Worm (Caenorhabditis elegans) whole organism, young adult: ENCODE data around the gene T05B4.10.

Experiments used
- B0261.1 ChIP-seq: sonication (generic microtip); optimal IDR thresholded peaks from 2 replicates; lab custom pipeline; 2016; ENCODE audit warnings: mild to moderate bottlenecking, missing genetic modification characterization, moderate library complexity, missing compliant biosample characterization
- B0336.3 ChIP-seq: fragments of 200-800 bp; sonication (Bioruptor generic); IDR thresholded peaks from 2 replicates; pipeline ENCODE4 v1.3.6; 2022; ENCODE audit warnings: missing genetic modification characterization, missing compliant biosample characterization
- F33H1.4 ChIP-seq: fragments of 200-800 bp; sonication (Bioruptor generic); IDR thresholded peaks from 2 replicates; pipeline ENCODE4 v1.3.6; 2022; ENCODE audit warnings: missing genetic modification reagents, missing genetic modification characterization, missing compliant biosample characterization
- F39B2.1 ChIP-seq: fragments of 200-800 bp; sonication (Bioruptor generic); IDR thresholded peaks from 2 replicates; pipeline ENCODE4 v1.3.6; 2022; ENCODE audit warnings: missing genetic modification reagents, missing genetic modification characterization, missing compliant biosample characterization
- T07F8.4 ChIP-seq: sonication (generic microtip); optimal IDR thresholded peaks from 2 replicates; lab custom pipeline; 2016; ENCODE audit warnings: mild to moderate bottlenecking, missing genetic modification characterization, moderate library complexity, missing compliant biosample characterization
- ZK185.1 ChIP-seq: sonication (generic microtip); optimal IDR thresholded peaks from 2 replicates; lab custom pipeline; 2016; ENCODE audit warnings: mild to moderate bottlenecking, missing genetic modification characterization, missing compliant biosample characterization; ENCODE audit not compliant: poor library complexity, severe bottlenecking
- akir-1 ChIP-seq: fragments of 200-800 bp; sonication (Bioruptor generic); optimal IDR thresholded peaks from 2 replicates; lab custom pipeline; 2018; ENCODE audit warnings: mild to moderate bottlenecking, missing genetic modification characterization, moderate library complexity, missing compliant biosample characterization
- ama-1 ChIP-seq, 3 experiments: fragments of 150-350 bp in 1 of 3; sonication (generic microtip) in 2 of 3; optimal IDR thresholded peaks; 2 replicates each; lab custom pipeline; 2014 to 2018; ENCODE audit warnings: missing biosample characterization in 2 of 3, missing genetic modification characterization in 2 of 3, missing genetic modification reagents in 2 of 3
- aptf-2 ChIP-seq: fragments of 200-800 bp; sonication (Bioruptor generic); conservative IDR thresholded peaks from 2 replicates; pipeline ENCODE4 v1.3.6; 2022; ENCODE audit warnings: missing genetic modification reagents, missing genetic modification characterization, missing compliant biosample characterization
- ceh-27 ChIP-seq: fragments of 200-800 bp; sonication (Bioruptor generic); optimal IDR thresholded peaks from 2 replicates; lab custom pipeline; 2018; ENCODE audit warnings: mild to moderate bottlenecking, missing genetic modification characterization, moderate library complexity, missing compliant biosample characterization
- ceh-58 ChIP-seq: fragments of 200-800 bp; sonication (Bioruptor generic); IDR thresholded peaks from 2 replicates; pipeline ENCODE4 v1.3.6; 2022; ENCODE audit warnings: missing genetic modification characterization, missing compliant biosample characterization
- dpl-1 ChIP-seq: fragments of 150-350 bp; optimal IDR thresholded peaks from 2 replicates; lab custom pipeline; 2014; ENCODE audit warnings: missing biosample characterization, missing genetic modification reagents, missing genetic modification characterization
- egl-44 ChIP-seq: fragments of 200-800 bp; sonication (Bioruptor generic); IDR thresholded peaks from 2 replicates; pipeline ENCODE4 v1.3.6; 2022; ENCODE audit warnings: missing genetic modification reagents, missing genetic modification characterization, missing compliant biosample characterization
- fkh-3 ChIP-seq: sonication (generic microtip); optimal IDR thresholded peaks from 2 replicates; lab custom pipeline; 2016; ENCODE audit warnings: mild to moderate bottlenecking, missing genetic modification characterization, missing compliant biosample characterization
- gei-17 ChIP-seq: fragments of 200-800 bp; sonication (Bioruptor generic); optimal IDR thresholded peaks from 2 replicates; lab custom pipeline; 2018; ENCODE audit warnings: mild to moderate bottlenecking, missing genetic modification characterization, missing compliant biosample characterization
- hlh-26 ChIP-seq: fragments of 200-800 bp; sonication (Bioruptor generic); conservative IDR thresholded peaks from 2 replicates; pipeline ENCODE4 v1.3.6; 2022; ENCODE audit warnings: missing genetic modification reagents, missing genetic modification characterization, missing compliant biosample characterization
- lin-35 ChIP-seq, 3 experiments: fragments of 150-350 bp in 2 of 3; sonication (generic microtip) in 1 of 3; optimal IDR thresholded peaks; 2 replicates each; lab custom pipeline; 2014 to 2018; ENCODE audit warnings: missing biosample characterization in 3 of 3, missing genetic modification characterization in 3 of 3, missing genetic modification reagents in 3 of 3
- mes-4 ChIP-seq: sonication (generic microtip); optimal IDR thresholded peaks from 2 replicates; lab custom pipeline; 2016; ENCODE audit warnings: missing genotype, missing genetic modification characterization, missing compliant biosample characterization
- mxl-1 ChIP-seq: sonication (generic microtip); optimal IDR thresholded peaks from 2 replicates; lab custom pipeline; 2016; ENCODE audit warnings: missing genetic modification characterization, missing compliant biosample characterization
- nfya-1 ChIP-seq: sonication (generic microtip); optimal IDR thresholded peaks from 2 replicates; lab custom pipeline; 2017; ENCODE audit warnings: antibody characterized with exemption, missing compliant biosample characterization, missing genetic modification characterization, borderline replicate concordance; ENCODE audit not compliant: insufficient read depth
- nfyb-1 ChIP-seq: fragments of 200-800 bp; sonication (Bioruptor generic); IDR thresholded peaks from 2 replicates; pipeline ENCODE4 v1.3.6; 2022; ENCODE audit warnings: missing genetic modification reagents, missing genetic modification characterization, missing compliant biosample characterization
- rcor-1 ChIP-seq: fragments of 200-800 bp; sonication (Bioruptor generic); IDR thresholded peaks from 2 replicates; pipeline ENCODE4 v1.3.6; 2022; ENCODE audit warnings: missing genetic modification reagents, missing genetic modification characterization, missing compliant biosample characterization
- rpc-1 ChIP-seq, 2 experiments: fragments of 150-350 bp in 1 of 2; sonication (generic microtip) in 1 of 2; optimal IDR thresholded peaks; 2 replicates each; lab custom pipeline; 2014 to 2018; ENCODE audit warnings: missing biosample characterization in 1 of 2, missing genetic modification characterization in 1 of 2, missing genetic modification reagents in 1 of 2, missing genotype in 1 of 2
- sdz-38 ChIP-seq: sonication (generic microtip); optimal IDR thresholded peaks from 2 replicates; lab custom pipeline; 2016; ENCODE audit warnings: missing genotype, missing genetic modification characterization, missing compliant biosample characterization
- snpc-1.1 ChIP-seq: sonication (generic microtip); optimal IDR thresholded peaks from 2 replicates; lab custom pipeline; 2017; ENCODE audit warnings: missing genetic modification characterization, mild to moderate bottlenecking, missing compliant biosample characterization, antibody characterized with exemption, moderate library complexity, missing genotype, missing genetic modification reagents; ENCODE audit not compliant: insufficient read depth
- snpc-4 ChIP-seq, 5 experiments: fragments of 150-350 bp in 1 of 5; sonication (generic microtip) in 4 of 5; optimal IDR thresholded peaks; 2 replicates each; lab custom pipeline; 2014 to 2018; ENCODE audit warnings: missing genetic modification characterization in 5 of 5, missing biosample characterization in 3 of 5, antibody characterized with exemption in 2 of 5, mild to moderate bottlenecking in 2 of 5, missing compliant biosample characterization in 2 of 5, missing genotype in 2 of 5, moderate library complexity in 2 of 5, missing genetic modification reagents in 1 of 5
- somi-1 ChIP-seq: fragments of 200-800 bp; sonication (Bioruptor generic); optimal IDR thresholded peaks from 2 replicates; lab custom pipeline; 2018; ENCODE audit warnings: mild to moderate bottlenecking, missing genetic modification characterization, missing compliant biosample characterization
- tlf-1 ChIP-seq: fragments of 200-800 bp; sonication (Bioruptor generic); optimal IDR thresholded peaks from 2 replicates; lab custom pipeline; 2018; ENCODE audit warnings: mild to moderate bottlenecking, missing genetic modification characterization, missing compliant biosample characterization
- unc-130 ChIP-seq: sonication (generic microtip); optimal IDR thresholded peaks from 2 replicates; lab custom pipeline; 2016; ENCODE audit warnings: missing genetic modification reagents, missing genetic modification characterization, missing compliant biosample characterization
- zfh-2 ChIP-seq: fragments of 200-800 bp; sonication (Bioruptor generic); conservative IDR thresholded peaks from 2 replicates; pipeline ENCODE4 v1.3.6; 2022; ENCODE audit warnings: missing genetic modification reagents, missing genetic modification characterization, missing compliant biosample characterization

The T05B4.10 gene

DNA sequence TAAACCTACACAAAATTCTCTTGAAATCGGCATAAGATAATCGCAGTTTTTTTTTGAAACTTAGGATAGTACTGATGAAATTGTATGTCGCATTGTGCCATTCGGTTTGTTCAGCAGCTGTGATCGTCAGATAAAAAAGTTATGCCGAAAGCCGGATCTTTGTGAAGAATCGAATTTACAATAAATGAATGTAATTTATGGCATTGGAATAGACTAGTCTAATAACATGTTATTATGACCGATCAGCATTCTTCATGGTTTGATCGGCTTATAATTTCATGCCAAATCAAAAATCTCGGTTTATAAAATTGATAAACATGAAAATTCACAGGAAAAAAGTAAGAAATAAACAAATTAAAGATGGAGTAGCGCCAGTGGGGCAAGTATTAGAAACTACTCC lies 8.0 kb downstream of the T05B4.10 start, which contains the start of gene srw-134:
Gene srw-134 (minus strand): TSS at position 101 of the 400 bp plus-strand sequence.
- TF ChIP-seq gei-17 (GFP tag; lab: Kevin White, UChicago) (no peak), mxl-1 (tag; lab: Kevin White, UChicago) (no peak), somi-1 (GFP tag; lab: Kevin White, UChicago) (no peak), F33H1.4 (GFP tag; lab: Robert Waterston, UW) (no peak), hlh-26 (GFP tag; lab: Robert Waterston, UW) (no peak), ceh-58 (no peak), nfya-1 (no peak), snpc-1.1 (tag; lab: Kevin White, UChicago) (no peak), egl-44 (GFP tag; lab: Robert Waterston, UW) (no peak), nfyb-1 (GFP tag; lab: Robert Waterston, UW) (no peak), F39B2.1 (GFP tag; lab: Robert Waterston, UW) (no peak)

DNA sequence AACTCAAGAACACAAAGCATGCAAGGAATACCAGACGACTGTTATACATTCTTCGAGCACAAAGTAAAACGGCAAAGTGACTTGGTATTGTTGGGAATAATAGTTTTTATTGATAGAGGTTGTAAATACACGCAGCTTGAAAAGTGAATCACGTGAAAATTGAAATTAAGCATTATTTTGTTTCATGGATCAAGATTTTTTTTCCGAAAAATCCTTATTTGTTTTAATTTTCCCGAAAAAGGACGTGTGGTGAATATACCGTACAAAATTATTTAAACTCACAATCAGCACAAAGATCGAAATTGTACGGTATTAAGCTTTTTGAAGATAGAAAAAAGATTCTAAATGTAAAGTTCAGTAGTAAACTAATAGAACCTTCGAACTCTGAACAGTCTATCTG lies 10.7 kb downstream of the T05B4.10 start, which contains the start of gene clc-18:
Gene clc-18 (minus strand): TSS at position 101 of the 400 bp plus-strand sequence.
- no peak for TF ChIP-seq B0336.3 (GFP tag; lab: Robert Waterston, UW)
- TF ChIP-seq zfh-2 (GFP tag; lab: Robert Waterston, UW): no peak
- TF ChIP-seq mes-4 (tag; lab: Kevin White, UChicago): no peak
- no peak for TF ChIP-seq ceh-27 (GFP tag; lab: Kevin White, UChicago)
- no peak for TF ChIP-seq gei-17 (GFP tag; lab: Kevin White, UChicago)
- TF ChIP-seq, all 124 proteins: peak for 0

DNA sequence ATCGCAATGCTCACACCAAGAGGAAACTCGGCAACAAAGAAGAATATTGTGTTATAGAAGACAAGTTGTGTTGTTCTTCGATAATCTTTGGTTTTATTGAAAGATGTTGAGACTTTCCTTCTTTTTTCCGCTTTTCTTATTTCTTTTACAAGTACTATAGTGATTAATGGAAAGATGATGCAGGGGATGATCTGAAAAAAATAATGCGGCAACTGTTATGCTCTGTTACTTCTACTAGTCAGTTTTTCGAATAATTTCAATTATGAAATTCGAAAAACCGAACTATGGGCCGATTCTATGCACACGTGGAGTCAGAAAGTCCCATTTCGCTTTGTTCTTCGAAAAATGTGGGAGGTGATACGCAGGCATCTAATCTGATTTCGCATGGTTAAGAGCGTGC lies 13.8 kb downstream of the T05B4.10 start:
- TF ChIP-seq rpc-1 (optimal IDR thresholded peaks at IDR 0.05; lab: Kevin White, UChicago) (no peak), rpc-1 (tag; optimal IDR thresholded peaks at IDR 0.05; lab: Kevin White, UChicago) (no peak), ama-1 (optimal IDR thresholded peaks at IDR 0.05; lab: Kevin White, UChicago) (no peak), ama-1 (GFP tag; optimal IDR thresholded peaks at IDR 0.05; lab: Kevin White, UChicago) (no peak), dpl-1 (GFP tag; lab: Kevin White, UChicago) (no peak), ZK185.1 (tag; lab: Kevin White, UChicago) (no peak), snpc-1.1 (tag; lab: Kevin White, UChicago) (no peak), snpc-4 (GFP tag; optimal IDR thresholded peaks at IDR 0.05; lab: Kevin White, UChicago) (no peak), snpc-4 (tag; optimal IDR thresholded peaks at IDR 0.05; lab: Kevin White, UChicago) (no peak), F33H1.4 (GFP tag; lab: Robert Waterston, UW) (no peak), B0336.3 (GFP tag; lab: Robert Waterston, UW) (no peak)

DNA sequence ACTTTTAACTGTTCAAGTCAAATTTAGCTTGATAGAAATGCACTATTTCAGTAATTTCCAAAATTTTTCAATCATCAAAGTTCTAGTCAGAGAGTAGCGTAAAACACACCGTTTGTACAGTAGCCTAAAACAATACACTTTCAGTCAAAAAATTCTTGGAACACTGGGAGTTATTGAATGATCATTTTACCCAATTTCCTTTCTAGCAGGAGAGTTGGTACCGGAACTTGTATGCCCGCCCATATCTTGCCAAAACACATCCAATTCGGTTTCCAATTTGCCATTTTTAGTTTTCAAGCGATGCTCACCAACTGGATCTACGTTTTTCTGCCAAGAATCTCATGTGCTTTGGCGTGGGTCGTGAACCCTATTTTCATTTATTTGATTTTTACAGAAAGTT lies 16.2 kb downstream of the T05B4.10 start, which contains the start of gene srj-39:
Gene srj-39 (plus strand): TSS at position 301 of the 400 bp plus-strand sequence.
- TF ChIP-seq sdz-38 (no peak), B0261.1 (tag; lab: Kevin White, UChicago) (no peak), unc-130 (GFP tag; lab: Kevin White, UChicago) (no peak), lin-35 (GFP tag; optimal IDR thresholded peaks at IDR 0.05; lab: Kevin White, UChicago) (no peak), akir-1 (GFP tag; lab: Kevin White, UChicago) (no peak), fkh-3 (tag; lab: Kevin White, UChicago) (no peak), T07F8.4 (tag; lab: Kevin White, UChicago) (no peak), rcor-1 (GFP tag; lab: Robert Waterston, UW) (no peak), aptf-2 (GFP tag; lab: Robert Waterston, UW) (no peak), tlf-1 (no peak)
